Worm (Caenorhabditis elegans) whole organism, L1 larva: ENCODE data around the gene Y75B8A.33.

Source experiments
- C16A3.4 ChIP-seq: fragments of 150-350 bp; optimal IDR thresholded peaks from 2 replicates; lab custom pipeline; 2014; ENCODE audit warnings: missing biosample characterization, missing genetic modification characterization
- C34B4.2 ChIP-seq: sonication (generic microtip); optimal IDR thresholded peaks from 2 replicates; lab custom pipeline; 2017; ENCODE audit warnings: mild to moderate bottlenecking, missing genetic modification characterization, missing compliant biosample characterization
- ama-1 ChIP-seq: fragments of 150-350 bp; optimal IDR thresholded peaks from 2 replicates; lab custom pipeline; 2014
- blmp-1 ChIP-seq: fragments of 150-350 bp; optimal IDR thresholded peaks from 2 replicates; lab custom pipeline; 2014; ENCODE audit warnings: missing biosample characterization, missing genetic modification characterization
- ceh-63 ChIP-seq: fragments of 200-800 bp; sonication (Bioruptor generic); optimal IDR thresholded peaks from 2 replicates; lab custom pipeline; 2018; ENCODE audit warnings: mild to moderate bottlenecking, missing genetic modification characterization, missing compliant biosample characterization
- ceh-8 ChIP-seq: fragments of 200-800 bp; sonication (Bioruptor generic); optimal IDR thresholded peaks from 2 replicates; lab custom pipeline; 2018; ENCODE audit warnings: mild to moderate bottlenecking, missing genetic modification characterization, moderate library complexity, missing compliant biosample characterization
- ceh-82 ChIP-seq, 3 experiments: fragments of 150-350 bp in 1 of 3; sonication (generic microtip) in 2 of 3; optimal IDR thresholded peaks; 2 replicates each; lab custom pipeline; 2014 to 2017; ENCODE audit warnings: missing biosample characterization in 3 of 3, missing genetic modification characterization in 3 of 3
- dpl-1 ChIP-seq, 3 experiments: fragments of 150-350 bp in 2 of 3; sonication (generic microtip) in 1 of 3; optimal IDR thresholded peaks; 2 replicates each; lab custom pipeline; 2014 to 2017; ENCODE audit warnings: missing biosample characterization in 3 of 3, missing genetic modification characterization in 3 of 3, missing genetic modification reagents in 3 of 3
- dsc-1 ChIP-seq: sonication (generic microtip); optimal IDR thresholded peaks from 2 replicates; lab custom pipeline; 2016; ENCODE audit warnings: mild to moderate bottlenecking, missing genetic modification characterization, missing compliant biosample characterization
- efl-1 ChIP-seq, 4 experiments: fragments of 150-350 bp; optimal IDR thresholded peaks in 3 of 4; peaks in 1 of 4; 1 replicate in 1 of 4; 2 replicates in 3 of 4; lab custom pipeline; 2014; ENCODE audit warnings: missing biosample characterization in 2 of 4, missing genetic modification characterization in 2 of 4, missing genetic modification reagents in 2 of 4
- egl-13 ChIP-seq: sonication (generic microtip); optimal IDR thresholded peaks from 2 replicates; lab custom pipeline; 2016; ENCODE audit warnings: missing genotype, missing genetic modification reagents, missing genetic modification characterization, missing compliant biosample characterization
- elt-2 ChIP-seq: sonication (generic microtip); optimal IDR thresholded peaks from 2 replicates; lab custom pipeline; 2016; ENCODE audit warnings: missing genetic modification characterization, mild to moderate bottlenecking, inconsistent platforms, missing compliant biosample characterization, missing genetic modification reagents
- elt-3 ChIP-seq, 6 experiments: fragments of 150-350 bp in 1 of 6; sonication (generic microtip); optimal IDR thresholded peaks; 2 replicates each; lab custom pipeline; 2017 to 2018; ENCODE audit warnings: missing biosample characterization in 6 of 6, missing genetic modification characterization in 6 of 6, inconsistent platforms in 1 of 6
- fkh-10 ChIP-seq: sonication (generic microtip); optimal IDR thresholded peaks from 2 replicates; lab custom pipeline; 2017; ENCODE audit warnings: missing biosample characterization, missing genetic modification reagents, missing genetic modification characterization
- fkh-4 ChIP-seq: sonication (generic microtip); optimal IDR thresholded peaks from 2 replicates; lab custom pipeline; 2016; ENCODE audit warnings: missing compliant biosample characterization, missing genetic modification characterization, borderline replicate concordance
- fkh-8 ChIP-seq: sonication (generic microtip); optimal IDR thresholded peaks from 2 replicates; lab custom pipeline; 2016; ENCODE audit warnings: mild to moderate bottlenecking, missing genetic modification characterization, missing compliant biosample characterization
- fos-1 ChIP-seq: fragments of 150-350 bp; optimal IDR thresholded peaks from 2 replicates; lab custom pipeline; 2014; ENCODE audit warnings: missing biosample characterization, missing genetic modification characterization
- grh-1 ChIP-seq: fragments of 200-800 bp; sonication (Bioruptor generic); IDR thresholded peaks from 2 replicates; pipeline ENCODE4 v1.3.6; 2022; ENCODE audit warnings: missing genetic modification reagents, missing genetic modification characterization, missing compliant biosample characterization
- hlh-17 ChIP-seq: fragments of 200-800 bp; sonication (Bioruptor generic); optimal IDR thresholded peaks from 2 replicates; lab custom pipeline; 2018; ENCODE audit warnings: missing genetic modification characterization, mild to moderate bottlenecking, missing compliant biosample characterization, moderate library complexity, borderline replicate concordance
- irx-1 ChIP-seq: sonication (generic microtip); optimal IDR thresholded peaks from 2 replicates; lab custom pipeline; 2016; ENCODE audit warnings: missing genetic modification characterization, missing compliant biosample characterization
- isw-1 ChIP-seq: fragments of 200-800 bp; sonication (Bioruptor generic); IDR thresholded peaks from 2 replicates; pipeline ENCODE4 v1.3.6; 2022; ENCODE audit warnings: missing genetic modification characterization, missing compliant biosample characterization
- lin-13 ChIP-seq: fragments of 150-350 bp; optimal IDR thresholded peaks from 2 replicates; lab custom pipeline; 2014; ENCODE audit warnings: missing biosample characterization, missing genetic modification reagents, missing genetic modification characterization
- lin-14 ChIP-seq: fragments of 200-800 bp; sonication (Bioruptor generic); optimal IDR thresholded peaks from 2 replicates; lab custom pipeline; 2018; ENCODE audit warnings: mild to moderate bottlenecking, missing genetic modification characterization, moderate library complexity, missing compliant biosample characterization
- lin-15B ChIP-seq: fragments of 150-350 bp; sonication (generic microtip); optimal IDR thresholded peaks from 3 replicates; lab custom pipeline; 2014; ENCODE audit warnings: missing biosample characterization, missing genetic modification characterization
- lin-35 ChIP-seq, 2 experiments: fragments of 150-350 bp; optimal IDR thresholded peaks; 2 replicates each; lab custom pipeline; 2014; ENCODE audit warnings: missing biosample characterization in 2 of 2, missing genetic modification characterization in 2 of 2, missing genetic modification reagents in 2 of 2
- lir-3 ChIP-seq: sonication (generic microtip); optimal IDR thresholded peaks from 2 replicates; lab custom pipeline; 2016; ENCODE audit warnings: mild to moderate bottlenecking, missing genetic modification characterization, moderate library complexity, missing compliant biosample characterization; ENCODE audit not compliant: poor library complexity
- lsy-2 ChIP-seq, 2 experiments: fragments of 150-350 bp; optimal IDR thresholded peaks; 2 replicates each; lab custom pipeline; 2014; ENCODE audit warnings: missing biosample characterization in 2 of 2, missing genetic modification characterization in 2 of 2
- mdl-1 ChIP-seq, 2 experiments: fragments of 150-350 bp; optimal IDR thresholded peaks; 2 replicates each; lab custom pipeline; 2014 to 2017; ENCODE audit warnings: missing biosample characterization in 2 of 2, missing genetic modification characterization in 2 of 2, inconsistent platforms in 1 of 2
- mef-2 ChIP-seq: fragments of 150-350 bp; optimal IDR thresholded peaks from 2 replicates; lab custom pipeline; 2014; ENCODE audit warnings: missing biosample characterization, missing genetic modification characterization
- mep-1 ChIP-seq: fragments of 150-350 bp; optimal IDR thresholded peaks from 2 replicates; lab custom pipeline; 2014; ENCODE audit warnings: missing biosample characterization, missing genetic modification characterization
- nhr-12 ChIP-seq: sonication (generic microtip); optimal IDR thresholded peaks from 2 replicates; lab custom pipeline; 2017; ENCODE audit warnings: missing biosample characterization, missing genetic modification characterization
- nhr-19 ChIP-seq: fragments of 200-800 bp; sonication (Bioruptor generic); conservative IDR thresholded peaks from 2 replicates; pipeline ENCODE4 v1.3.6; 2022; ENCODE audit warnings: missing genetic modification characterization, missing compliant biosample characterization
- nhr-20 ChIP-seq: sonication (generic microtip); optimal IDR thresholded peaks from 2 replicates; lab custom pipeline; 2016; ENCODE audit warnings: mild to moderate bottlenecking, missing genetic modification characterization, missing compliant biosample characterization
- nhr-237 ChIP-seq: fragments of 150-350 bp; optimal IDR thresholded peaks from 2 replicates; lab custom pipeline; 2014; ENCODE audit warnings: missing biosample characterization, missing genetic modification characterization
- nhr-47 ChIP-seq: sonication (generic microtip); optimal IDR thresholded peaks from 2 replicates; lab custom pipeline; 2016; ENCODE audit warnings: mild to moderate bottlenecking, missing genetic modification characterization, moderate library complexity, missing compliant biosample characterization
- nhr-71 ChIP-seq: sonication (generic microtip); optimal IDR thresholded peaks from 2 replicates; lab custom pipeline; 2016; ENCODE audit warnings: mild to moderate bottlenecking, missing genetic modification characterization, moderate library complexity, missing compliant biosample characterization
- nhr-76 ChIP-seq: sonication (generic microtip); optimal IDR thresholded peaks from 2 replicates; lab custom pipeline; 2017; ENCODE audit warnings: missing biosample characterization, missing genetic modification characterization
- nhr-77 ChIP-seq: fragments of 150-350 bp; optimal IDR thresholded peaks from 2 replicates; lab custom pipeline; 2014; ENCODE audit warnings: missing biosample characterization, missing genetic modification characterization
- nhr-84 ChIP-seq: sonication (generic microtip); optimal IDR thresholded peaks from 2 replicates; lab custom pipeline; 2017; ENCODE audit warnings: missing biosample characterization, missing genetic modification characterization
- pag-3 ChIP-seq: sonication (generic microtip); optimal IDR thresholded peaks from 2 replicates; lab custom pipeline; 2017; ENCODE audit warnings: missing genetic modification characterization, mild to moderate bottlenecking, missing compliant biosample characterization, antibody characterized with exemption, borderline replicate concordance; ENCODE audit not compliant: insufficient read depth
- rnt-1 ChIP-seq: sonication (generic microtip); optimal IDR thresholded peaks from 2 replicates; lab custom pipeline; 2016; ENCODE audit warnings: mild to moderate bottlenecking, missing genetic modification characterization, moderate library complexity, missing compliant biosample characterization
- skn-1 ChIP-seq: fragments of 150-350 bp; optimal IDR thresholded peaks from 2 replicates; lab custom pipeline; 2014; ENCODE audit warnings: missing biosample characterization, missing genetic modification characterization
- snpc-4 ChIP-seq: fragments of 150-350 bp; optimal IDR thresholded peaks from 2 replicates; lab custom pipeline; 2014; ENCODE audit warnings: missing biosample characterization, missing genetic modification characterization
- snu-23 ChIP-seq: sonication (generic microtip); optimal IDR thresholded peaks from 2 replicates; lab custom pipeline; 2016; ENCODE audit warnings: missing genetic modification characterization, missing compliant biosample characterization
- sptf-1 ChIP-seq: fragments of 150-350 bp; optimal IDR thresholded peaks from 2 replicates; lab custom pipeline; 2014; ENCODE audit warnings: missing biosample characterization, missing genetic modification characterization
- swsn-7 ChIP-seq: sonication (generic microtip); optimal IDR thresholded peaks from 2 replicates; lab custom pipeline; 2016; ENCODE audit warnings: missing genetic modification characterization, missing compliant biosample characterization
- tbx-2 ChIP-seq: sonication (generic microtip); optimal IDR thresholded peaks from 2 replicates; lab custom pipeline; 2016; ENCODE audit warnings: missing genetic modification characterization, missing compliant biosample characterization
- unc-130 ChIP-seq: fragments of 150-350 bp; optimal IDR thresholded peaks from 2 replicates; lab custom pipeline; 2017; ENCODE audit warnings: missing biosample characterization, missing genetic modification characterization, inconsistent platforms
- unc-86 ChIP-seq: sonication (generic microtip); optimal IDR thresholded peaks from 2 replicates; lab custom pipeline; 2016; ENCODE audit warnings: missing genetic modification characterization, missing compliant biosample characterization
- vab-15 ChIP-seq: sonication (generic microtip); optimal IDR thresholded peaks from 2 replicates; lab custom pipeline; 2017; ENCODE audit warnings: missing genotype, mild to moderate bottlenecking, missing genetic modification characterization, missing compliant biosample characterization
- zag-1 ChIP-seq: fragments of 150-350 bp; optimal IDR thresholded peaks from 2 replicates; lab custom pipeline; 2014; ENCODE audit warnings: missing biosample characterization, missing genetic modification characterization
- ztf-11 ChIP-seq, 2 experiments: sonication (generic microtip); optimal IDR thresholded peaks; 2 replicates each; lab custom pipeline; 2016 to 2017; ENCODE audit warnings: missing genetic modification characterization in 2 of 2, missing biosample characterization in 1 of 2, missing compliant biosample characterization in 1 of 2
- ztf-4 ChIP-seq: fragments of 150-350 bp; optimal IDR thresholded peaks from 2 replicates; lab custom pipeline; 2014; ENCODE audit warnings: missing biosample characterization, missing genetic modification characterization

Gene Y75B8A.33

DNA sequence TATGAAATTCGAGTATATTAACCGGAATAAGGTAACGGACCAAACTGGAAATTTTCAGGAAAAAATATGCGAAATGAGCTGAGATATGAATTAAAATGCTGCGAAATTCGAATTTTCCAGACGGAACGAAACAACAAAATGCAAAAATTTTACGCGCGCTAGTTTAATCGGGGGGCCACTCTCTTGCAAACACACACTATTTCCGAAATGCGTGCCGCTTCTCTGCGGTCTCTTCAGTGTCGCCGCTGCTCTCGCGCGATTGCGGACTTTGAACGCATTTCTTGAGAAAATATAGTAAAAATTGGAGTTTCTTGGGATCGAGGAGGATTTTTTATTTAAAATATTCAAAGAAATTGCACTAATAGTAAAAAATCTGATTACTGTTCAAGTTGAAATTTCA, 2.3 kb upstream of the Y75B8A.33 start:
- TF ChIP-seq nhr-76 (no peak), ceh-8 (GFP tag; lab: Kevin White, UChicago) (no peak), snpc-4 (tag; lab: Kevin White, UChicago) (no peak), mdl-1 (tag; optimal IDR thresholded peaks at IDR 0.05; lab: Kevin White, UChicago) (no peak), nhr-47 (no peak), unc-86 (peak; percentile 51), C34B4.2 (no peak), hlh-17 (no peak), nhr-77 (tag; lab: Kevin White, UChicago) (no peak), elt-3 (tag; optimal IDR thresholded peaks at IDR 0.05; lab: Kevin White, UChicago) (no peak), lin-15B (no peak), C16A3.4 (no peak), nhr-84 (tag; lab: Kevin White, UChicago) (no peak), nhr-237 (tag; lab: Kevin White, UChicago) (no peak), fos-1 (tag; lab: Kevin White, UChicago) (no peak), skn-1 (tag; lab: Kevin White, UChicago) (peak; percentile 33), nhr-71 (peak; percentile 56), ceh-82 (tag; optimal IDR thresholded peaks at IDR 0.05; lab: Kevin White, UChicago) (peak; percentile 44 to 61 (median 61)), grh-1 (GFP tag; lab: Robert Waterston, UW) (no peak), egl-13 (no peak), ceh-63 (no peak), fkh-4 (tag; lab: Kevin White, UChicago) (no peak), lin-13 (GFP tag; lab: Kevin White, UChicago) (peak; percentile 28), unc-130 (tag; lab: Kevin White, UChicago) (no peak), elt-2 (no peak), snu-23 (GFP tag; lab: Kevin White, UChicago) (peak; percentile 50), dpl-1 (GFP tag; optimal IDR thresholded peaks at IDR 0.05; lab: Kevin White, UChicago) (peak in 2 of 3 experiments; percentile 49 to 52), blmp-1 (tag; lab: Kevin White, UChicago) (peak; percentile 20), zag-1 (tag; lab: Kevin White, UChicago) (no peak), fkh-8 (tag; lab: Kevin White, UChicago) (peak; percentile 92), lin-14 (GFP tag; lab: Kevin White, UChicago) (peak; percentile 67), vab-15 (tag; lab: Kevin White, UChicago) (no peak), ama-1 (lab: Kevin White, UChicago) (no peak), fkh-10 (GFP tag; lab: Kevin White, UChicago) (no peak), ztf-11 (tag; optimal IDR thresholded peaks at IDR 0.05; lab: Kevin White, UChicago) (no peak), nhr-20 (tag; lab: Kevin White, UChicago) (peak; percentile 42), mep-1 (tag; lab: Kevin White, UChicago) (peak; percentile 59), swsn-7 (tag; lab: Kevin White, UChicago) (peak; percentile 83), sptf-1 (tag; lab: Kevin White, UChicago) (no peak), nhr-19 (GFP tag; lab: Robert Waterston, UW) (peak; percentile 17; the same call in 1 of the 2 replicates), pag-3 (no peak), lin-35 (GFP tag; optimal IDR thresholded peaks at IDR 0.05; lab: Kevin White, UChicago) (peak; percentile 60 to 65), nhr-12 (tag; lab: Kevin White, UChicago) (no peak), dsc-1 (tag; lab: Kevin White, UChicago) (peak; percentile 59), mef-2 (no peak), irx-1 (tag; lab: Kevin White, UChicago) (no peak), lsy-2 (tag; optimal IDR thresholded peaks at IDR 0.05; lab: Kevin White, UChicago) (peak; percentile 43 to 49), efl-1 (optimal IDR thresholded peaks at IDR 0.05; lab: Kevin White, UChicago) (peak; percentile 69 to 72), efl-1 (GFP tag; optimal IDR thresholded peaks at IDR 0.05 in 1 of 2; lab: Kevin White, UChicago) (peak; percentile 48 to 96), lir-3 (tag; lab: Kevin White, UChicago) (no peak), tbx-2 (tag; lab: Kevin White, UChicago) (peak; percentile 6), rnt-1 (tag; lab: Kevin White, UChicago) (peak; percentile 68), ztf-4 (tag; lab: Kevin White, UChicago) (peak; percentile 23), isw-1 (peak; percentile 29)
